Worm (Caenorhabditis elegans): ENCODE data around the gene C46F11.4.

The C46F11.4 gene

ce11 chrIII:3650677-3651315, 13.3 kb downstream of the C46F11.4 start, which contains the start of the genes madf-8 and gsr-1:
madf-8 (minus strand) TSS chrIII:3650832.
gsr-1 (plus strand) TSS chrIII:3650907.
- TF ChIP-seq ceh-43 (GFP tag; optimal IDR thresholded peaks at IDR 0.05) (no peak), pha-4 (tag; optimal IDR thresholded peaks at IDR 0.05) (no peak), hlh-1 (tag; optimal IDR thresholded peaks at IDR 0.05) (peak; percentile 28), unc-39 (tag; optimal IDR thresholded peaks at IDR 0.05) (no peak), cnd-1 (tag; optimal IDR thresholded peaks at IDR 0.05) (no peak), mep-1 (tag; optimal IDR thresholded peaks at IDR 0.05) (peak; percentile 39), nhr-76 (tag; optimal IDR thresholded peaks at IDR 0.05) (no peak), tbx-8 (GFP tag; optimal IDR thresholded peaks at IDR 0.05) (no peak), M03D4.4 (tag; optimal IDR thresholded peaks at IDR 0.05) (no peak), unc-120 (tag; optimal IDR thresholded peaks at IDR 0.05; ENCODE audit: poor library complexity, severe bottlenecking) (peak; percentile 51), lsy-2 (tag; optimal IDR thresholded peaks at IDR 0.05) (peak; percentile 7), nhr-28 (tag; optimal IDR thresholded peaks at IDR 0.05) (no peak), ces-1 (GFP tag; optimal IDR thresholded peaks at IDR 0.05) (peak; percentile 0), snpc-4 (tag; optimal IDR thresholded peaks at IDR 0.05) (no peak), sptf-1 (tag; optimal IDR thresholded peaks at IDR 0.05) (peak; percentile 36), nhr-237 (tag; optimal IDR thresholded peaks at IDR 0.05) (no peak), lin-32 (GFP tag; optimal IDR thresholded peaks at IDR 0.05) (no peak), elt-3 (tag; optimal IDR thresholded peaks at IDR 0.05) (no peak), ceh-83 (GFP tag; optimal IDR thresholded peaks at IDR 0.05) (no peak), nhr-12 (tag; optimal IDR thresholded peaks at IDR 0.05) (no peak), unc-62 (GFP tag; optimal IDR thresholded peaks at IDR 0.05) (no peak), drap-1 (GFP tag; optimal IDR thresholded peaks at IDR 0.05) (no peak), mab-5 (tag; optimal IDR thresholded peaks at IDR 0.05) (no peak), nhr-2 (tag; optimal IDR thresholded peaks at IDR 0.05) (no peak), lin-13 (tag; optimal IDR thresholded peaks at IDR 0.05) (no peak), mls-2 (tag; optimal IDR thresholded peaks at IDR 0.05) (no peak), ceh-39 (tag; optimal IDR thresholded peaks at IDR 0.05) (no peak), sem-2 (GFP tag; optimal IDR thresholded peaks at IDR 0.05) (no peak), bed-3 (GFP tag; optimal IDR thresholded peaks at IDR 0.05) (no peak), ham-2 (GFP tag; optimal IDR thresholded peaks at IDR 0.05) (no peak)

- no peak for TF ChIP-seq unc-39 (tag; optimal IDR thresholded peaks at IDR 0.05)
- no peak for TF ChIP-seq ceh-43 (GFP tag; optimal IDR thresholded peaks at IDR 0.05)
- TF ChIP-seq ztf-11 (tag; optimal IDR thresholded peaks at IDR 0.05) = no peak
- no peak for TF ChIP-seq tbx-8 (GFP tag; optimal IDR thresholded peaks at IDR 0.05)
- TF ChIP-seq ceh-39 (tag; optimal IDR thresholded peaks at IDR 0.05) = no peak
- TF ChIP-seq ham-2 (GFP tag; optimal IDR thresholded peaks at IDR 0.05) = no peak
- TF ChIP-seq unc-62 (GFP tag; optimal IDR thresholded peaks at IDR 0.05) = no peak
- no peak for TF ChIP-seq nhr-2 (tag; optimal IDR thresholded peaks at IDR 0.05)
- TF ChIP-seq elt-1 (tag; optimal IDR thresholded peaks at IDR 0.05; ENCODE audit: borderline replicate concordance, insufficient read depth) = no peak
- TF ChIP-seq mab-5 (tag; optimal IDR thresholded peaks at IDR 0.05) = no peak
- TF ChIP-seq lsy-2 (tag; optimal IDR thresholded peaks at IDR 0.05) = no peak
- TF ChIP-seq sptf-1 (tag; optimal IDR thresholded peaks at IDR 0.05) = no peak
- TF ChIP-seq nhr-12 (tag; optimal IDR thresholded peaks at IDR 0.05) = no peak
- TF ChIP-seq ces-1 (GFP tag; optimal IDR thresholded peaks at IDR 0.05) = no peak
Measured at ce11 chrIII:3650266-3650665, 13.8 kb downstream of the C46F11.4 start.

ce11 chrIII:3649305-3649704, 14.8 kb downstream of the C46F11.4 start:
- no peak for TF ChIP-seq ceh-43 (GFP tag; optimal IDR thresholded peaks at IDR 0.05)
- no peak for TF ChIP-seq mab-5 (tag; optimal IDR thresholded peaks at IDR 0.05)
- TF ChIP-seq elt-3 (tag; optimal IDR thresholded peaks at IDR 0.05) = no peak
- no peak for TF ChIP-seq flh-1 (GFP tag; optimal IDR thresholded peaks at IDR 0.05)
- TF ChIP-seq lsy-2 (tag; optimal IDR thresholded peaks at IDR 0.05) = no peak

- TF ChIP-seq zip-8 (tag; optimal IDR thresholded peaks at IDR 0.05) = no peak
- no peak for TF ChIP-seq elt-1 (tag; optimal IDR thresholded peaks at IDR 0.05; ENCODE audit: borderline replicate concordance, insufficient read depth)
- TF ChIP-seq lin-13 (tag; optimal IDR thresholded peaks at IDR 0.05) = no peak
- no peak for TF ChIP-seq ceh-83 (GFP tag; optimal IDR thresholded peaks at IDR 0.05)
- TF ChIP-seq snpc-4 (tag; optimal IDR thresholded peaks at IDR 0.05) = no peak
- TF ChIP-seq mls-2 (tag; optimal IDR thresholded peaks at IDR 0.05) = no peak
- no peak for TF ChIP-seq pha-4 (tag; optimal IDR thresholded peaks at IDR 0.05)
- no peak for TF ChIP-seq sem-2 (GFP tag; optimal IDR thresholded peaks at IDR 0.05)
- TF ChIP-seq flh-1 (GFP tag; optimal IDR thresholded peaks at IDR 0.05) = no peak
- no peak for TF ChIP-seq blmp-1 (tag; optimal IDR thresholded peaks at IDR 0.05)
- no peak for TF ChIP-seq ceh-39 (tag; optimal IDR thresholded peaks at IDR 0.05)
- TF ChIP-seq ztf-11 (tag; optimal IDR thresholded peaks at IDR 0.05) = no peak
- no peak for TF ChIP-seq hlh-1 (tag; optimal IDR thresholded peaks at IDR 0.05)
- no peak for TF ChIP-seq unc-120 (tag; optimal IDR thresholded peaks at IDR 0.05; ENCODE audit: poor library complexity, severe bottlenecking)
Measured at ce11 chrIII:3644075-3644474, 20.0 kb downstream of the C46F11.4 start, which contains the start of gene unc-93. unc-93 (plus strand) TSS chrIII:3644375.

All from whole organism, mixed stage, embryonic.